Fruit fly (Drosophila melanogaster): ENCODE data around the gene step.

DNA sequence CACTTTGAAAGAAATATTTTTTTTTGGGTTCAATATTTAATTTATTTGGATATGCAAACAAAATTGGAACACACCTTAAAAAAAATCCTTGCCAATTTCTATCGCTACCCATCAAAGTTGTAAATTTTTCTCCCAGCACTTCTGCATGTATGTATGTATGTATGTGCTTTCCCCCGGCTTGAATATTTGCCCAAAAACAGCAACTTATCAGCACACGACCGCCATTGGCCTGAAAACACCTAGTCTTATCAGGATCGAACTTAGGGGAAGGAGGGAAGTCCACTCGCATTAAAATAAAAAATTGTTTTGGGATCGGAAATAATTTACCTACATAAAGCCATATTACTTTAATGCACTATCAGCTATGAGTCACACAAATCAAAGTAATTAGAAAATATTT is 3.3 kb downstream of the step start:
- TF ChIP-seq CG17186 (GFP tag; optimal IDR thresholded peaks at IDR 0.05) (no peak), crc (GFP tag; optimal IDR thresholded peaks at IDR 0.05) (no peak), stwl (tag; optimal IDR thresholded peaks at IDR 0.05) (no peak), CG1233 (GFP tag; optimal IDR thresholded peaks at IDR 0.05) (no peak)
